Fruit fly (Drosophila melanogaster) whole organism: Measurements from ENCODE around the gene Yip1d1.

Experiments used
- CG8478 ChIP-seq: fragments of >200 bp; optimal IDR thresholded peaks from 2 replicates; lab custom pipeline; 2018; ENCODE audit warnings: inconsistent platforms
- Dll ChIP-seq: fragments of >200 bp; optimal IDR thresholded peaks from 2 replicates; lab custom pipeline; 2017
- pan ChIP-seq: fragments of >200 bp; optimal IDR thresholded peaks from 2 replicates; lab custom pipeline; 2017

dm6 chr2L:12982107-12982506 is 18.3 kb downstream of the Yip1d1 start:
- TF ChIP-seq CG8478 (no peak), pan (lab: Kevin White, UChicago) (no peak), Dll (lab: Kevin White, UChicago) (no peak)
